Worm (Caenorhabditis elegans) whole organism, mixed stage, embryonic: Measurements from ENCODE around the gene C15C7.4.

Experiments
- M03D4.4 ChIP-seq: sonication (generic microtip); optimal IDR thresholded peaks from 2 replicates; lab custom pipeline; 2017; ENCODE audit warnings: mild to moderate bottlenecking, missing genetic modification characterization, missing compliant biosample characterization
- blmp-1 ChIP-seq: fragments of 150-350 bp; optimal IDR thresholded peaks from 2 replicates; lab custom pipeline; 2014; ENCODE audit warnings: missing biosample characterization, missing genetic modification characterization
- ceh-39 ChIP-seq: fragments of 150-350 bp; optimal IDR thresholded peaks from 2 replicates; lab custom pipeline; 2014; ENCODE audit warnings: missing biosample characterization, missing genetic modification characterization
- ceh-43 ChIP-seq: fragments of 200-800 bp; sonication (Bioruptor generic); optimal IDR thresholded peaks from 2 replicates; lab custom pipeline; 2018; ENCODE audit warnings: mild to moderate bottlenecking, missing genetic modification characterization, moderate library complexity, missing compliant biosample characterization
- ceh-83 ChIP-seq: fragments of 200-800 bp; sonication (Bioruptor generic); optimal IDR thresholded peaks from 2 replicates; lab custom pipeline; 2018; ENCODE audit warnings: mild to moderate bottlenecking, missing genetic modification characterization, missing compliant biosample characterization
- ces-1 ChIP-seq: fragments of 150-350 bp; optimal IDR thresholded peaks from 2 replicates; lab custom pipeline; 2014; ENCODE audit warnings: missing biosample characterization, missing genetic modification reagents, missing genetic modification characterization
- cnd-1 ChIP-seq: fragments of 200-800 bp; sonication (Bioruptor generic); optimal IDR thresholded peaks from 2 replicates; lab custom pipeline; 2018; ENCODE audit warnings: mild to moderate bottlenecking, missing genetic modification characterization, missing compliant biosample characterization
- drap-1 ChIP-seq: fragments of 200-800 bp; sonication (Bioruptor generic); optimal IDR thresholded peaks from 3 replicates; lab custom pipeline; 2018; ENCODE audit warnings: mild to moderate bottlenecking, missing genetic modification characterization, missing compliant biosample characterization
- elt-1 ChIP-seq: sonication (generic microtip); optimal IDR thresholded peaks from 2 replicates; lab custom pipeline; 2017; ENCODE audit warnings: missing genetic modification characterization, mild to moderate bottlenecking, missing compliant biosample characterization, antibody characterized with exemption, moderate library complexity, borderline replicate concordance; ENCODE audit not compliant: insufficient read depth
- elt-3 ChIP-seq: fragments of 150-350 bp; optimal IDR thresholded peaks from 2 replicates; lab custom pipeline; 2014; ENCODE audit warnings: missing biosample characterization, missing genetic modification characterization
- flh-1 ChIP-seq: fragments of 200-800 bp; sonication (Bioruptor generic); optimal IDR thresholded peaks from 2 replicates; lab custom pipeline; 2018; ENCODE audit warnings: mild to moderate bottlenecking, missing genetic modification characterization, moderate library complexity, missing compliant biosample characterization
- ham-2 ChIP-seq: fragments of 200-800 bp; sonication (Bioruptor generic); optimal IDR thresholded peaks from 2 replicates; lab custom pipeline; 2018; ENCODE audit warnings: mild to moderate bottlenecking, missing genetic modification characterization, missing compliant biosample characterization
- hlh-1 ChIP-seq: fragments of 150-350 bp; optimal IDR thresholded peaks from 2 replicates; lab custom pipeline; 2014; ENCODE audit warnings: missing biosample characterization, missing genetic modification reagents, missing genetic modification characterization
- lin-13 ChIP-seq: fragments of 150-350 bp; optimal IDR thresholded peaks from 2 replicates; lab custom pipeline; 2014; ENCODE audit warnings: missing biosample characterization, missing genetic modification characterization
- lin-32 ChIP-seq: fragments of 200-800 bp; sonication (Bioruptor generic); optimal IDR thresholded peaks from 2 replicates; lab custom pipeline; 2018; ENCODE audit warnings: mild to moderate bottlenecking, missing genetic modification characterization, missing compliant biosample characterization
- lsy-2 ChIP-seq: fragments of 150-350 bp; optimal IDR thresholded peaks from 2 replicates; lab custom pipeline; 2014; ENCODE audit warnings: missing biosample characterization, missing genetic modification characterization
- mab-5 ChIP-seq: fragments of 150-350 bp; optimal IDR thresholded peaks from 2 replicates; lab custom pipeline; 2014; ENCODE audit warnings: missing biosample characterization, missing genetic modification characterization
- mep-1 ChIP-seq: fragments of 150-350 bp; optimal IDR thresholded peaks from 2 replicates; lab custom pipeline; 2017; ENCODE audit warnings: missing biosample characterization, missing genetic modification reagents, missing genetic modification characterization, inconsistent platforms
- nhr-2 ChIP-seq: fragments of 150-350 bp; optimal IDR thresholded peaks from 2 replicates; lab custom pipeline; 2014; ENCODE audit warnings: missing biosample characterization, missing genetic modification characterization
- nhr-237 ChIP-seq: fragments of 150-350 bp; optimal IDR thresholded peaks from 2 replicates; lab custom pipeline; 2014; ENCODE audit warnings: missing biosample characterization, missing genetic modification characterization
- nhr-28 ChIP-seq: fragments of 150-350 bp; optimal IDR thresholded peaks from 2 replicates; lab custom pipeline; 2014; ENCODE audit warnings: missing biosample characterization, missing genetic modification characterization
- nhr-76 ChIP-seq: sonication (generic microtip); optimal IDR thresholded peaks from 2 replicates; lab custom pipeline; 2017; ENCODE audit warnings: missing biosample characterization, missing genetic modification characterization
- pha-4 ChIP-seq: fragments of 150-350 bp; optimal IDR thresholded peaks from 2 replicates; lab custom pipeline; 2018; ENCODE audit warnings: missing biosample characterization, missing genetic modification reagents, missing genetic modification characterization
- snpc-4 ChIP-seq: fragments of 150-350 bp; optimal IDR thresholded peaks from 2 replicates; lab custom pipeline; 2014; ENCODE audit warnings: missing biosample characterization, missing genetic modification characterization
- sptf-1 ChIP-seq: sonication (generic microtip); optimal IDR thresholded peaks from 2 replicates; lab custom pipeline; 2017; ENCODE audit warnings: mild to moderate bottlenecking, missing genetic modification characterization, moderate library complexity, missing compliant biosample characterization
- unc-120 ChIP-seq: sonication (generic microtip); optimal IDR thresholded peaks from 2 replicates; lab custom pipeline; 2017; ENCODE audit warnings: missing genetic modification characterization, missing compliant biosample characterization; ENCODE audit not compliant: poor library complexity, severe bottlenecking
- unc-39 ChIP-seq: fragments of 150-350 bp; optimal IDR thresholded peaks from 2 replicates; lab custom pipeline; 2014; ENCODE audit warnings: missing biosample characterization, missing genetic modification characterization
- unc-62 ChIP-seq: fragments of 150-350 bp; optimal IDR thresholded peaks from 2 replicates; lab custom pipeline; 2014; ENCODE audit warnings: missing biosample characterization, missing genetic modification reagents, missing genetic modification characterization
- zip-8 ChIP-seq: fragments of 150-350 bp; optimal IDR thresholded peaks from 2 replicates; lab custom pipeline; 2014; ENCODE audit warnings: missing biosample characterization, missing genetic modification characterization
- ztf-11 ChIP-seq: fragments of 150-350 bp; optimal IDR thresholded peaks from 2 replicates; lab custom pipeline; 2014; ENCODE audit warnings: missing biosample characterization, missing genetic modification characterization

C15C7.4 gene

DNA sequence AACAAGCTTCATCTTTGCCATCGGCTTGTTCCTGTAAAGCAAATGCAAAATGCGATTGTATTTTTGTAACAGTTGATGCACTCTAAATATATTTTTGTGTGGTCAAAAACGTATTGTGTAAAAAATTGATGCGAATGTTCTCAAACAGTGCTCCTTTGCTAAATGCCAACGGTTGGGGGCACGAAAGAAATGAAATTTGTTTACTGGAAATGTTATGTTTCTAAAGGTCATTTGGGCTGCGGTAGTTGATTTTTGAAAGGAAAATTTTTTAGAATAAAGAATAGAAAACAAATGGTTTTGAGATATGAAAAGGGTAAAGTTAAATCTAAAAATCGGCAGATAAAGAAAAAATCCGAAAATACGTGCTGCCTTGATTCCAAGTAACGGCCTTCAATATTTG lies 25.1 kb downstream of the C15C7.4 start, which contains the start of gene C15C7.6:
TSS of gene C15C7.6 (minus strand) at position 101 of the 400 bp plus-strand sequence.
- TF ChIP-seq ztf-11 (no peak), ceh-39 (tag; lab: Kevin White, UChicago) (no peak), lsy-2 (tag; lab: Kevin White, UChicago) (no peak), lin-32 (GFP tag; lab: Kevin White, UChicago) (no peak), M03D4.4 (tag; lab: Kevin White, UChicago) (no peak), ham-2 (no peak)

DNA sequence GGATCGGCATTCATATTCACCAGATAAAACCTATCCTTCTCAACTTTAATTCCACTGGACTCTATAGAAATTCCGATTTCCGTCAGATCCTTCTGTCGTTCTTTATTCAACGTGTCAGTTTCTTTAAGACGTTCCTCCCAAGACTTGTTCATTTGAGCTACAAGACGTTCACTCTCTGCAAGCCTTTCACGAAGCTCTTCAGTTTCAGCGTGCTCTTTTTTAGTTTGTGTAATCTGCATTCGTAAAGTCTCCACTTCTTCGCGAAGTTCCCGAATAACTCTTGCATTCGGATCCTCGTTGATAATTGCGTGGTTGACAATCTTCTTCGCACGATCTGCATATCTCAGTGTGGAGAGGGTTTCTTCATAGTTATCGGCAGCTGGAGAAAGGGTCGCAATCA lies 31.4 kb downstream of the C15C7.4 start:
- TF ChIP-seq ham-2 (no peak), nhr-28 (no peak), blmp-1 (tag; lab: Kevin White, UChicago) (no peak), nhr-2 (tag; lab: Kevin White, UChicago) (no peak), cnd-1 (tag; lab: Kevin White, UChicago) (no peak), ces-1 (GFP tag; lab: Kevin White, UChicago) (no peak), ceh-43 (GFP tag; lab: Kevin White, UChicago) (no peak), ceh-39 (tag; lab: Kevin White, UChicago) (no peak), unc-39 (tag; lab: Kevin White, UChicago) (no peak), pha-4 (tag; lab: Kevin White, UChicago) (no peak), unc-62 (GFP tag; lab: Kevin White, UChicago) (no peak), zip-8 (tag; lab: Kevin White, UChicago) (no peak)

ce11 chrX:3178501-3178900 lies 33.1 kb downstream of the C15C7.4 start, which contains the start of gene klp-4:
Gene klp-4, minus strand, starts transcription at chrX:3178701.
- no peak for TF ChIP-seq cnd-1 (tag; lab: Kevin White, UChicago)
- no peak for TF ChIP-seq blmp-1 (tag; lab: Kevin White, UChicago)
- TF ChIP-seq ceh-83, result no peak
- no peak for TF ChIP-seq drap-1 (GFP tag; lab: Kevin White, UChicago)
- no peak for TF ChIP-seq sptf-1 (tag; lab: Kevin White, UChicago)
- no peak for TF ChIP-seq nhr-2 (tag; lab: Kevin White, UChicago)
- TF ChIP-seq nhr-28, result no peak
- TF ChIP-seq lin-13 (tag; lab: Kevin White, UChicago), result no peak
- TF ChIP-seq snpc-4 (tag; lab: Kevin White, UChicago), result no peak
- TF ChIP-seq unc-62 (GFP tag; lab: Kevin White, UChicago), result no peak
- TF ChIP-seq elt-3 (tag; lab: Kevin White, UChicago), result no peak
- TF ChIP-seq flh-1 (GFP tag; lab: Kevin White, UChicago), result no peak
- TF ChIP-seq pha-4 (tag; lab: Kevin White, UChicago), result no peak
- no peak for TF ChIP-seq mep-1 (tag; lab: Kevin White, UChicago)
- TF ChIP-seq nhr-76 (tag; lab: Kevin White, UChicago), result no peak
- no peak for TF ChIP-seq lin-32 (GFP tag; lab: Kevin White, UChicago)

DNA sequence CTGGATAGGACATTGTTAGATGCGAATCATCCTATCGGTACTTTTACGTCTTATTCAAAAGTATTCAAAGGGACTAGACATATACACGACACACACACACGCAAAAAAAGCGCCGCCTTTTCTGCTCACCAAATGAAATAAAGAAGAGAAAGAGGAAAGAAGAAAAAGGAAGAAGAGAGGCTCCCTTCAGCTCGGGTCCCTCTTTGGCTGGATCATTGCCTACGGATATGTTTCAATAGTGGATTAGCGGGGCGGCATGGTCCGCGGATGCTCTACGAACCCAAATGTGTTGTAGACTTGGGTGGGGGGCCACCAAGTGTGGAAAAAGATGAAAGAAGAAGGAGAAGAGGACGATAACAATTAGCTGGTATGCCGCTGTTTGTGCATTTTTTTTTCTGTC lies 36.0 kb downstream of the C15C7.4 start:
- TF ChIP-seq blmp-1 (tag; lab: Kevin White, UChicago) (no peak), ces-1 (GFP tag; lab: Kevin White, UChicago) (peak; percentile 87), sptf-1 (tag; lab: Kevin White, UChicago) (no peak)

- no peak for TF ChIP-seq nhr-237 (tag; lab: Kevin White, UChicago)
- no peak for TF ChIP-seq nhr-28
- no peak for TF ChIP-seq ceh-83
- TF ChIP-seq mep-1 (tag; lab: Kevin White, UChicago), result no peak
- no peak for TF ChIP-seq hlh-1 (tag; lab: Kevin White, UChicago)
- TF ChIP-seq unc-39 (tag; lab: Kevin White, UChicago), result no peak
- TF ChIP-seq snpc-4 (tag; lab: Kevin White, UChicago), result no peak
- no peak for TF ChIP-seq nhr-2 (tag; lab: Kevin White, UChicago)
- no peak for TF ChIP-seq lsy-2 (tag; lab: Kevin White, UChicago)
- no peak for TF ChIP-seq blmp-1 (tag; lab: Kevin White, UChicago)
- TF ChIP-seq lin-13 (tag; lab: Kevin White, UChicago), result no peak
- no peak for TF ChIP-seq cnd-1 (tag; lab: Kevin White, UChicago)
- TF ChIP-seq unc-120 (tag; lab: Kevin White, UChicago), result no peak
- TF ChIP-seq ham-2, result no peak
- no peak for TF ChIP-seq nhr-76 (tag; lab: Kevin White, UChicago)
- no peak for TF ChIP-seq elt-1
- no peak for TF ChIP-seq mab-5 (tag; lab: Kevin White, UChicago)
These were observed 36.5 kb downstream of the C15C7.4 start for ce11 chrX:3181870-3182269.
